Worm (Caenorhabditis elegans) whole organism, L4 larva: Measurements from ENCODE around the gene C55B6.7.

ENCODE experiments used
- D1046.2 ChIP-seq: fragments of 200-800 bp; sonication (Bioruptor generic); IDR thresholded peaks from 2 replicates; pipeline ENCODE4 v1.3.6; 2022; ENCODE audit warnings: missing genetic modification characterization, missing compliant biosample characterization
- F10B5.3 ChIP-seq: sonication (generic microtip); optimal IDR thresholded peaks from 2 replicates; lab custom pipeline; 2016; ENCODE audit warnings: mild to moderate bottlenecking, missing genetic modification characterization, missing compliant biosample characterization
- F26F4.8 ChIP-seq: fragments of 200-800 bp; sonication (Bioruptor generic); conservative IDR thresholded peaks from 2 replicates; pipeline ENCODE4 v1.3.6; 2022; ENCODE audit warnings: missing genetic modification characterization, missing compliant biosample characterization
- T20F7.1 ChIP-seq: fragments of 200-800 bp; sonication (Bioruptor generic); optimal IDR thresholded peaks from 2 replicates; lab custom pipeline; 2018; ENCODE audit warnings: mild to moderate bottlenecking, missing genetic modification characterization, missing compliant biosample characterization
- Y48G9A.11 ChIP-seq: fragments of 200-800 bp; sonication (Bioruptor generic); IDR thresholded peaks from 2 replicates; pipeline ENCODE4 v1.3.6; 2022; ENCODE audit warnings: missing genetic modification reagents, missing genetic modification characterization, missing compliant biosample characterization
- aha-1 ChIP-seq: fragments of 150-350 bp; peaks from one replicate; lab custom pipeline; 2014; ENCODE audit warnings: missing biosample characterization, missing genetic modification characterization
- aly-2 ChIP-seq: sonication (generic microtip); optimal IDR thresholded peaks from 2 replicates; lab custom pipeline; 2018; ENCODE audit warnings: missing biosample characterization, missing genetic modification characterization
- attf-4 ChIP-seq: sonication (generic microtip); optimal IDR thresholded peaks from 3 replicates; lab custom pipeline; 2017; ENCODE audit warnings: missing biosample characterization, missing genetic modification characterization
- ceh-28 ChIP-seq: fragments of 150-350 bp; optimal IDR thresholded peaks from 2 replicates; lab custom pipeline; 2014; ENCODE audit warnings: missing biosample characterization, missing genetic modification reagents, missing genetic modification characterization
- ceh-32 ChIP-seq: sonication (generic microtip); optimal IDR thresholded peaks from 2 replicates; lab custom pipeline; 2016; ENCODE audit warnings: mild to moderate bottlenecking, missing genetic modification characterization, missing compliant biosample characterization; ENCODE audit not compliant: poor library complexity
- ceh-44 ChIP-seq: fragments of 200-800 bp; sonication (Bioruptor generic); IDR thresholded peaks from 2 replicates; pipeline ENCODE4 v1.3.6; 2022; ENCODE audit warnings: missing genetic modification reagents, missing genetic modification characterization, missing compliant biosample characterization
- ceh-82 ChIP-seq: sonication (generic microtip); optimal IDR thresholded peaks from 2 replicates; lab custom pipeline; 2017; ENCODE audit warnings: missing biosample characterization, missing genetic modification characterization
- ces-1 ChIP-seq: fragments of 150-350 bp; sonication (generic microtip); optimal IDR thresholded peaks from 4 replicates; lab custom pipeline; 2014; ENCODE audit warnings: missing biosample characterization, missing genetic modification reagents, missing genetic modification characterization
- daf-19 ChIP-seq: fragments of 200-800 bp; sonication (Bioruptor generic); conservative IDR thresholded peaks from 2 replicates; pipeline ENCODE4 v1.3.6; 2022; ENCODE audit warnings: missing genetic modification characterization, missing compliant biosample characterization
- daf-8 ChIP-seq: fragments of 200-800 bp; sonication (Bioruptor generic); IDR thresholded peaks from 2 replicates; pipeline ENCODE4 v1.3.6; 2022; ENCODE audit warnings: missing genetic modification characterization, missing compliant biosample characterization
- dmd-9 ChIP-seq: fragments of 200-800 bp; sonication (Bioruptor generic); IDR thresholded peaks from 2 replicates; pipeline ENCODE4 v1.3.6; 2022; ENCODE audit warnings: missing genetic modification reagents, missing genetic modification characterization, missing compliant biosample characterization
- duxl-1 ChIP-seq: sonication (generic microtip); optimal IDR thresholded peaks from 2 replicates; lab custom pipeline; 2016; ENCODE audit warnings: mild to moderate bottlenecking, missing genetic modification characterization, moderate library complexity, missing compliant biosample characterization; ENCODE audit not compliant: poor library complexity
- dve-1 ChIP-seq: sonication (generic microtip); optimal IDR thresholded peaks from 2 replicates; lab custom pipeline; 2017; ENCODE audit warnings: antibody characterized with exemption, mild to moderate bottlenecking, missing genetic modification characterization, missing compliant biosample characterization; ENCODE audit not compliant: insufficient read depth
- fkh-10 ChIP-seq: fragments of 150-350 bp; optimal IDR thresholded peaks from 2 replicates; lab custom pipeline; 2014; ENCODE audit warnings: missing biosample characterization, missing genetic modification reagents, missing genetic modification characterization
- fos-1 ChIP-seq: fragments of 150-350 bp; optimal IDR thresholded peaks from 2 replicates; lab custom pipeline; 2014; ENCODE audit warnings: missing biosample characterization, missing genetic modification characterization
- lim-7 ChIP-seq: fragments of 200-800 bp; sonication (Bioruptor generic); IDR thresholded peaks from 2 replicates; pipeline ENCODE4 v1.3.6; 2022; ENCODE audit warnings: missing genetic modification characterization, missing compliant biosample characterization
- lin-1 ChIP-seq: fragments of 200-800 bp; sonication (Bioruptor generic); IDR thresholded peaks from 2 replicates; pipeline ENCODE4 v1.3.6; 2022; ENCODE audit warnings: missing genetic modification reagents, missing genetic modification characterization, missing compliant biosample characterization
- lin-38 ChIP-seq: fragments of 200-800 bp; sonication (Bioruptor generic); IDR thresholded peaks from 2 replicates; pipeline ENCODE4 v1.3.6; 2022; ENCODE audit warnings: missing genetic modification reagents, missing genetic modification characterization, missing compliant biosample characterization
- lsy-2 ChIP-seq, 2 experiments: fragments of 150-350 bp in 1 of 2; sonication (generic microtip) in 1 of 2; optimal IDR thresholded peaks; 2 replicates each; lab custom pipeline; 2014 to 2017; ENCODE audit warnings: missing biosample characterization in 2 of 2, missing genetic modification characterization in 2 of 2
- madf-9 ChIP-seq: fragments of 200-800 bp; sonication (Bioruptor generic); conservative IDR thresholded peaks from 2 replicates; pipeline ENCODE4 v1.3.6; 2022; ENCODE audit warnings: missing genetic modification reagents, missing genetic modification characterization, missing compliant biosample characterization
- mdl-1 ChIP-seq, 2 experiments: fragments of 150-350 bp in 1 of 2; sonication (generic microtip) in 1 of 2; optimal IDR thresholded peaks; 2 replicates each; lab custom pipeline; 2014 to 2017; ENCODE audit warnings: missing biosample characterization in 2 of 2, missing genetic modification characterization in 2 of 2
- mes-2 ChIP-seq: sonication (generic microtip); optimal IDR thresholded peaks from 2 replicates; lab custom pipeline; 2016; ENCODE audit warnings: missing genotype, mild to moderate bottlenecking, missing genetic modification characterization, missing compliant biosample characterization; ENCODE audit not compliant: poor library complexity, severe bottlenecking
- nhr-111 ChIP-seq: fragments of 200-800 bp; sonication (Bioruptor generic); optimal IDR thresholded peaks from 2 replicates; lab custom pipeline; 2018; ENCODE audit warnings: mild to moderate bottlenecking, missing genetic modification characterization, missing compliant biosample characterization
- nhr-42 ChIP-seq: fragments of 200-800 bp; sonication (Bioruptor generic); IDR thresholded peaks from 2 replicates; pipeline ENCODE4 v1.3.6; 2022; ENCODE audit warnings: missing genetic modification characterization, missing compliant biosample characterization
- nhr-48 ChIP-seq: sonication (generic microtip); optimal IDR thresholded peaks from 2 replicates; lab custom pipeline; 2016; ENCODE audit warnings: mild to moderate bottlenecking, missing genetic modification characterization, missing compliant biosample characterization
- pqm-1 ChIP-seq: sonication (generic microtip); optimal IDR thresholded peaks from 2 replicates; lab custom pipeline; 2017; ENCODE audit warnings: missing biosample characterization, missing genetic modification characterization
- rbr-2 ChIP-seq: sonication (generic microtip); optimal IDR thresholded peaks from 2 replicates; lab custom pipeline; 2016; ENCODE audit warnings: missing genotype, missing genetic modification characterization, missing compliant biosample characterization
- set-16 ChIP-seq: fragments of 200-800 bp; sonication (Bioruptor generic); IDR thresholded peaks from 2 replicates; pipeline ENCODE4 v1.3.6; 2022; ENCODE audit warnings: missing genetic modification reagents, missing genetic modification characterization, missing compliant biosample characterization
- unc-130 ChIP-seq: sonication (generic microtip); optimal IDR thresholded peaks from 2 replicates; lab custom pipeline; 2016; ENCODE audit warnings: missing genetic modification reagents, missing genetic modification characterization, missing compliant biosample characterization
- unc-39 ChIP-seq: sonication (generic microtip); optimal IDR thresholded peaks from 2 replicates; lab custom pipeline; 2017; ENCODE audit warnings: missing biosample characterization, missing genetic modification characterization
- unc-62 ChIP-seq, 3 experiments: fragments of 150-350 bp in 1 of 3; sonication (generic microtip); optimal IDR thresholded peaks in 2 of 3; peaks in 1 of 3; 1 replicate in 1 of 3; 2 replicates in 2 of 3; lab custom pipeline; 2014 to 2017; ENCODE audit warnings: missing biosample characterization in 3 of 3, missing genetic modification characterization in 3 of 3, missing genetic modification reagents in 3 of 3, missing genotype in 1 of 3
- vab-7 ChIP-seq: fragments of 200-800 bp; sonication (Bioruptor generic); IDR thresholded peaks from 2 replicates; pipeline ENCODE4 v1.3.6; 2022; ENCODE audit warnings: missing genetic modification reagents, missing genetic modification characterization, missing compliant biosample characterization
- zag-1 ChIP-seq: fragments of 150-350 bp; optimal IDR thresholded peaks from 2 replicates; lab custom pipeline; 2014; ENCODE audit warnings: missing biosample characterization, missing genetic modification characterization
- zip-11 ChIP-seq: fragments of 200-800 bp; sonication (Bioruptor generic); IDR thresholded peaks from 2 replicates; pipeline ENCODE4 v1.3.6; 2022; ENCODE audit warnings: missing genetic modification characterization, missing compliant biosample characterization
- zip-2 ChIP-seq: fragments of 150-350 bp; optimal IDR thresholded peaks from 2 replicates; lab custom pipeline; 2014; ENCODE audit warnings: missing biosample characterization, missing genetic modification characterization

The C55B6.7 gene

ce11 chrX:7217704-7218479 is 26.1 kb upstream of the C55B6.7 start, which contains the start of gene syd-9 (continued):
- TF ChIP-seq D1046.2 (GFP tag; lab: Robert Waterston, UW) (no peak), unc-62 (GFP tag; optimal IDR thresholded peaks at IDR 0.05 in 1 of 2; lab: Kevin White, UChicago) (no peak), unc-62 (tag; optimal IDR thresholded peaks at IDR 0.05; lab: Kevin White, UChicago) (no peak), lim-7 (GFP tag; lab: Robert Waterston, UW) (0 out of 2 replicates have a peak, but pooled peaks have one; percentile 21), nhr-111 (GFP tag; lab: Kevin White, UChicago) (no peak), aha-1 (peak; percentile 92), zip-2 (tag; lab: Kevin White, UChicago) (no peak), zag-1 (no peak), aly-2 (tag; lab: Kevin White, UChicago) (no peak), fkh-10 (no peak), nhr-48 (no peak), lin-1 (GFP tag; lab: Robert Waterston, UW) (no peak), unc-130 (no peak), dmd-9 (GFP tag; lab: Robert Waterston, UW) (no peak), ceh-32 (tag; lab: Kevin White, UChicago) (no peak), rbr-2 (tag; lab: Kevin White, UChicago) (peak; percentile 5), madf-9 (GFP tag; lab: Robert Waterston, UW) (no peak), set-16 (GFP tag; lab: Robert Waterston, UW) (peak; percentile 95), ces-1 (no peak), ceh-44 (GFP tag; lab: Robert Waterston, UW) (no peak), vab-7 (GFP tag; lab: Robert Waterston, UW) (no peak), F10B5.3 (tag; lab: Kevin White, UChicago) (no peak), duxl-1 (tag; lab: Kevin White, UChicago) (no peak)

- no peak for TF ChIP-seq lsy-2 (tag; optimal IDR thresholded peaks at IDR 0.05; lab: Kevin White, UChicago)
- TF ChIP-seq madf-9 (GFP tag; lab: Robert Waterston, UW) = no peak
- no peak for TF ChIP-seq nhr-42 (GFP tag; lab: Robert Waterston, UW)
- no peak for TF ChIP-seq daf-8 (GFP tag; lab: Robert Waterston, UW)
- no peak for TF ChIP-seq F26F4.8 (GFP tag; lab: Robert Waterston, UW)
- no peak for TF ChIP-seq ceh-82 (tag; lab: Kevin White, UChicago)
- no peak for TF ChIP-seq attf-4 (tag; lab: Kevin White, UChicago)
- no peak for TF ChIP-seq mes-2
- TF ChIP-seq unc-39 (tag; lab: Kevin White, UChicago) = no peak
- TF ChIP-seq pqm-1 (tag; lab: Kevin White, UChicago) = no peak
- TF ChIP-seq Y48G9A.11 (GFP tag; lab: Robert Waterston, UW) = no peak
- TF ChIP-seq T20F7.1 (GFP tag; lab: Kevin White, UChicago) = no peak
- TF ChIP-seq zip-11 (GFP tag; lab: Robert Waterston, UW) = no peak
- TF ChIP-seq daf-19 (GFP tag; lab: Robert Waterston, UW) = no peak
- TF ChIP-seq lin-38 (GFP tag; lab: Robert Waterston, UW) = no peak
- no peak for TF ChIP-seq fos-1
- no peak for TF ChIP-seq mdl-1 (tag; optimal IDR thresholded peaks at IDR 0.05; lab: Kevin White, UChicago)
- no peak for TF ChIP-seq ceh-28
- no peak for TF ChIP-seq dve-1 (tag; lab: Kevin White, UChicago)
These were observed 19.6 kb upstream of the C55B6.7 start, which contains the start of gene spp-22 for ce11 chrX:7211405-7211804. spp-22 (plus strand) TSS chrX:7211705.
